Fruit fly (Drosophila melanogaster) whole organism, embryonic: Measurements from ENCODE around the gene Cpr76Bc.

Experiments
- CG12659 ChIP-seq: fragments of 200-800 bp; sonication (Bioruptor generic); optimal IDR thresholded peaks from 3 replicates; lab custom pipeline; 2017; ENCODE audit warnings: mild to moderate bottlenecking, missing biosample characterization, missing genetic modification reagents, missing genetic modification characterization
- Elba2 ChIP-seq: fragments of 200-800 bp; sonication (Bioruptor generic); optimal IDR thresholded peaks from 3 replicates; lab custom pipeline; 2016; ENCODE audit warnings: missing biosample characterization, missing genetic modification characterization
- ftz-f1 ChIP-seq: fragments of 200-800 bp; sonication (Bioruptor generic); optimal IDR thresholded peaks from 2 replicates; lab custom pipeline; 2016; ENCODE audit warnings: missing biosample characterization, missing genetic modification characterization
- sima ChIP-seq: fragments of 200-800 bp; sonication (Bioruptor generic); optimal IDR thresholded peaks from 2 replicates; lab custom pipeline; 2016; ENCODE audit warnings: missing biosample characterization, missing genetic modification characterization

DNA sequence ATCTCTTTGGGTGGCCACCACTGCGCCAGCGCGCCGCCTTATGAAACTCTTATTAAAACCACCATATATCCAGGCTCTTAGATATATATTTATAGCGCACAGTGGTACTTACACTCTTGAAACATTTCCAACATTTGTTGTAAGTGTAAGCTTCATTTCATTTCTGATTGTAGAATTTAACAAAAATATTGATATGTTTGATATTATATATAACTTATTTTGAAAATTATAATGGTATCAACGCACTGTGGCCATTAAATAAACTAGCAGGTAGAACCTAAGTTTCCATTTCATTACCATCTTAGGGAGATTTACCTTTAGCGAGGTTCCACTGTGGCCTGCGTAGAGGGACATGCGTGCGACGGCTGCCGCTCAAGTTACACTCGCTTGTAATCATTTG is 3.9 kb downstream of the Cpr76Bc start:
- TF ChIP-seq sima (GFP tag; lab: Kevin White, UChicago) (no peak), ftz-f1 (GFP tag; lab: Kevin White, UChicago) (no peak), CG12659 (GFP tag; lab: Kevin White, UChicago) (no peak), Elba2 (GFP tag; lab: Kevin White, UChicago) (no peak)
